Fruit fly (Drosophila melanogaster) whole organism, embryonic: ENCODE data around the gene FeCH.

ENCODE experiments used
- Ada2b ChIP-seq: fragments of 200-800 bp; sonication (Bioruptor generic); IDR thresholded peaks from 2 replicates; pipeline ENCODE4 v1.3.6; 2022; ENCODE audit warnings: missing biosample characterization, missing genetic modification characterization
- Atf6 ChIP-seq: fragments of 200-800 bp; sonication (Bioruptor generic); IDR thresholded peaks from 2 replicates; pipeline ENCODE4 v1.3.6; 2022; ENCODE audit warnings: missing biosample characterization, missing genetic modification characterization
- Awh ChIP-seq: fragments of 200-800 bp; sonication (Bioruptor generic); IDR thresholded peaks from 2 replicates; pipeline ENCODE4, ENCODE4 v1.3.6; 2022; ENCODE audit warnings: missing biosample characterization, missing genetic modification characterization
- CG10274 ChIP-seq: fragments of 200-800 bp; sonication (Bioruptor generic); optimal IDR thresholded peaks from 3 replicates; lab custom pipeline; 2017; ENCODE audit warnings: missing biosample characterization, mild to moderate bottlenecking, missing genetic modification characterization
- CG10462 ChIP-seq: fragments of 200-800 bp; sonication (Bioruptor generic); optimal IDR thresholded peaks from 2 replicates; lab custom pipeline; 2016; ENCODE audit warnings: missing biosample characterization, missing genetic modification characterization
- CG11560 ChIP-seq: fragments of 200-800 bp; sonication (Bioruptor generic); IDR thresholded peaks from 3 replicates; pipeline ENCODE4 v1.3.6; 2022; ENCODE audit warnings: missing biosample characterization, missing genetic modification characterization
- CG11696 ChIP-seq: fragments of 200-800 bp; sonication (Bioruptor generic); IDR thresholded peaks from 2 replicates; pipeline ENCODE4 v1.3.6; 2022; ENCODE audit warnings: missing biosample characterization, missing genetic modification characterization
- CG12155 ChIP-seq: fragments of 200-800 bp; sonication (Bioruptor generic); optimal IDR thresholded peaks from 3 replicates; lab custom pipeline; 2016; ENCODE audit warnings: missing biosample characterization, missing genetic modification characterization
- CG12299 ChIP-seq: fragments of 200-800 bp; sonication (Bioruptor generic); optimal IDR thresholded peaks from 2 replicates; lab custom pipeline; 2018; ENCODE audit warnings: missing biosample characterization, mild to moderate bottlenecking, missing genetic modification characterization
- CG13123 ChIP-seq: fragments of 200-800 bp; sonication (Bioruptor generic); optimal IDR thresholded peaks from 2 replicates; lab custom pipeline; 2016; ENCODE audit warnings: missing biosample characterization, missing genetic modification characterization
- CG13624 ChIP-seq: fragments of 200-800 bp; sonication (Bioruptor generic); optimal IDR thresholded peaks from 2 replicates; lab custom pipeline; 2016; ENCODE audit warnings: missing biosample characterization, missing genetic modification characterization
- CG15696 ChIP-seq: fragments of 200-800 bp; sonication (Bioruptor generic); optimal IDR thresholded peaks from 2 replicates; lab custom pipeline; 2019; ENCODE audit warnings: missing biosample characterization, mild to moderate bottlenecking, missing genetic modification characterization, moderate library complexity
- CG17328 ChIP-seq: fragments of 200-800 bp; sonication (Bioruptor generic); IDR thresholded peaks from 2 replicates; pipeline ENCODE4 v1.3.6; 2022; ENCODE audit warnings: missing biosample characterization, missing genetic modification characterization
- CG17385 ChIP-seq: fragments of 200-800 bp; sonication (Bioruptor generic); optimal IDR thresholded peaks from 3 replicates; lab custom pipeline; 2018; ENCODE audit warnings: missing biosample characterization, mild to moderate bottlenecking, missing genetic modification characterization
- CG17568 ChIP-seq: fragments of 200-800 bp; sonication (Bioruptor generic); optimal IDR thresholded peaks from 2 replicates; lab custom pipeline; 2018; ENCODE audit warnings: missing biosample characterization, mild to moderate bottlenecking, missing genetic modification characterization, moderate library complexity
- CG1832 ChIP-seq: fragments of 200-800 bp; sonication (Bioruptor generic); optimal IDR thresholded peaks from 2 replicates; lab custom pipeline; 2017; ENCODE audit warnings: missing biosample characterization, mild to moderate bottlenecking, missing genetic modification characterization, inconsistent platforms
- CG2116 ChIP-seq: fragments of 200-800 bp; sonication (Bioruptor generic); optimal IDR thresholded peaks from 3 replicates; lab custom pipeline; 2018; ENCODE audit warnings: missing biosample characterization, mild to moderate bottlenecking, missing genetic modification characterization
- CG33213 ChIP-seq: fragments of 200-800 bp; sonication (Bioruptor generic); optimal IDR thresholded peaks from 3 replicates; lab custom pipeline; 2016; ENCODE audit warnings: missing biosample characterization, missing genetic modification characterization
- CG4424 ChIP-seq: fragments of 200-800 bp; sonication (Bioruptor generic); optimal IDR thresholded peaks from 3 replicates; lab custom pipeline; 2016; ENCODE audit warnings: missing biosample characterization, missing genetic modification characterization
- CG4854 ChIP-seq: fragments of 200-800 bp; sonication (Bioruptor generic); optimal IDR thresholded peaks from 2 replicates; lab custom pipeline; 2016; ENCODE audit warnings: missing biosample characterization, missing genetic modification characterization, inconsistent platforms
- Dll ChIP-seq: fragments of 200-800 bp; sonication (Bioruptor generic); IDR thresholded peaks from 4 replicates; pipeline ENCODE4 v1.3.6; 2022; ENCODE audit warnings: missing biosample characterization, missing genetic modification characterization; ENCODE audit not compliant: partially characterized antibody
- Drgx ChIP-seq: fragments of 200-800 bp; sonication (Bioruptor generic); IDR thresholded peaks from 2 replicates; pipeline ENCODE4 v1.3.6; 2022; ENCODE audit warnings: missing biosample characterization, missing genetic modification characterization
- E2f1 ChIP-seq: fragments of 200-800 bp; sonication (Bioruptor generic); IDR thresholded peaks from 2 replicates; pipeline ENCODE4 v1.3.6; 2022; ENCODE audit warnings: missing biosample characterization, missing genetic modification characterization
- Gug ChIP-seq: fragments of 200-800 bp; sonication (Bioruptor generic); IDR thresholded peaks from 4 replicates; pipeline ENCODE4 v1.3.6; 2022; ENCODE audit warnings: missing biosample characterization, missing genetic modification characterization
- Hand ChIP-seq: fragments of 200-800 bp; sonication (Bioruptor generic); optimal IDR thresholded peaks from 2 replicates; lab custom pipeline; 2017; ENCODE audit warnings: mild to moderate bottlenecking, missing biosample characterization, missing genetic modification reagents, missing genetic modification characterization
- HmgZ ChIP-seq: fragments of 200-800 bp; sonication (Bioruptor generic); optimal IDR thresholded peaks from 2 replicates; lab custom pipeline; 2018; ENCODE audit warnings: missing biosample characterization, mild to moderate bottlenecking, missing genetic modification characterization
- MESR4 ChIP-seq: fragments of 200-800 bp; sonication (Bioruptor generic); optimal IDR thresholded peaks from 2 replicates; lab custom pipeline; 2018; ENCODE audit warnings: missing biosample characterization, mild to moderate bottlenecking, missing genetic modification characterization, moderate library complexity
- NC2β ChIP-seq: fragments of 200-800 bp; sonication (Bioruptor generic); optimal IDR thresholded peaks from 2 replicates; lab custom pipeline; 2016; ENCODE audit warnings: missing biosample characterization, missing genetic modification characterization
- Neu2 ChIP-seq: fragments of 200-800 bp; sonication (Bioruptor generic); optimal IDR thresholded peaks from 3 replicates; lab custom pipeline; 2016; ENCODE audit warnings: missing biosample characterization, missing genetic modification characterization, borderline replicate concordance
- Six4 ChIP-seq: fragments of 200-800 bp; sonication (Bioruptor generic); optimal IDR thresholded peaks from 2 replicates; lab custom pipeline; 2016; ENCODE audit warnings: missing biosample characterization, missing genetic modification characterization
- Sox102F ChIP-seq: fragments of 200-800 bp; sonication (Bioruptor generic); optimal IDR thresholded peaks from 2 replicates; lab custom pipeline; 2018; ENCODE audit warnings: missing biosample characterization, mild to moderate bottlenecking, missing genetic modification characterization, moderate library complexity
- Ssrp ChIP-seq: fragments of 200-800 bp; sonication (Bioruptor generic); optimal IDR thresholded peaks from 2 replicates; lab custom pipeline; 2018; ENCODE audit warnings: missing biosample characterization, mild to moderate bottlenecking, missing genetic modification characterization, moderate library complexity
- Vsx1 ChIP-seq: fragments of 200-800 bp; sonication (Bioruptor generic); optimal IDR thresholded peaks from 2 replicates; lab custom pipeline; 2017; ENCODE audit warnings: missing biosample characterization, mild to moderate bottlenecking, missing genetic modification characterization, missing genetic modification reagents
- bsh ChIP-seq, 2 experiments: fragments of 200-800 bp; sonication (Bioruptor generic); optimal IDR thresholded peaks; 2 replicates each; lab custom pipeline; 2017 to 2018; ENCODE audit warnings: mild to moderate bottlenecking in 2 of 2, missing biosample characterization in 2 of 2, missing genetic modification characterization in 2 of 2, moderate library complexity in 1 of 2
- dm ChIP-seq: fragments of 200-800 bp; sonication (Bioruptor generic); optimal IDR thresholded peaks from 3 replicates; lab custom pipeline; 2016; ENCODE audit warnings: missing biosample characterization, missing genetic modification characterization
- ems ChIP-seq: fragments of 200-800 bp; sonication (Bioruptor generic); optimal IDR thresholded peaks from 3 replicates; lab custom pipeline; 2016; ENCODE audit warnings: missing biosample characterization, missing genetic modification characterization
- grn ChIP-seq: fragments of 200-800 bp; sonication (Bioruptor generic); optimal IDR thresholded peaks from 3 replicates; lab custom pipeline; 2017; ENCODE audit warnings: missing biosample characterization, missing genetic modification characterization
- gt ChIP-seq: fragments of 200-800 bp; sonication (Bioruptor generic); IDR thresholded peaks from 2 replicates; pipeline ENCODE4 v1.3.6; 2022; ENCODE audit warnings: missing biosample characterization, missing genetic modification characterization
- jigr1 ChIP-seq: fragments of 200-800 bp; sonication (Bioruptor generic); IDR thresholded peaks from 3 replicates; pipeline ENCODE4 v1.3.6; 2022; ENCODE audit warnings: missing biosample characterization, missing genetic modification characterization
- knrl ChIP-seq: fragments of 200-800 bp; sonication (Bioruptor generic); IDR thresholded peaks from 3 replicates; pipeline ENCODE4 v1.3.6; 2022; ENCODE audit warnings: missing biosample characterization, missing genetic modification characterization; ENCODE audit not compliant: partially characterized antibody
- lab ChIP-seq: fragments of 200-800 bp; sonication (Bioruptor generic); optimal IDR thresholded peaks from 3 replicates; lab custom pipeline; 2017; ENCODE audit warnings: missing biosample characterization, missing genetic modification characterization, mild to moderate bottlenecking, moderate library complexity, missing genetic modification reagents
- phol ChIP-seq: fragments of 200-800 bp; sonication (Bioruptor generic); optimal IDR thresholded peaks from 3 replicates; lab custom pipeline; 2018; ENCODE audit warnings: missing biosample characterization, mild to moderate bottlenecking, missing genetic modification characterization, moderate library complexity
- pnt ChIP-seq: fragments of 200-800 bp; sonication (Bioruptor generic); optimal IDR thresholded peaks from 3 replicates; lab custom pipeline; 2016; ENCODE audit warnings: missing biosample characterization, missing genetic modification characterization
- scrt ChIP-seq: fragments of 200-800 bp; sonication (Bioruptor generic); optimal IDR thresholded peaks from 2 replicates; lab custom pipeline; 2018; ENCODE audit warnings: missing biosample characterization, mild to moderate bottlenecking, missing genetic modification characterization, moderate library complexity
- sd ChIP-seq: fragments of 200-800 bp; sonication (Bioruptor generic); optimal IDR thresholded peaks from 3 replicates; lab custom pipeline; 2018; ENCODE audit warnings: missing biosample characterization, mild to moderate bottlenecking, missing genetic modification characterization, moderate library complexity
- sima ChIP-seq: fragments of 200-800 bp; sonication (Bioruptor generic); optimal IDR thresholded peaks from 2 replicates; lab custom pipeline; 2016; ENCODE audit warnings: missing biosample characterization, missing genetic modification characterization
- sob ChIP-seq: fragments of 200-800 bp; sonication (Bioruptor generic); IDR thresholded peaks from 2 replicates; pipeline ENCODE4 v1.3.6; 2022; ENCODE audit warnings: missing biosample characterization, missing genetic modification characterization
- unpg ChIP-seq: fragments of 200-800 bp; sonication (Bioruptor generic); optimal IDR thresholded peaks from 3 replicates; lab custom pipeline; 2018; ENCODE audit warnings: missing biosample characterization, mild to moderate bottlenecking, missing genetic modification characterization, moderate library complexity

FeCH gene

DNA sequence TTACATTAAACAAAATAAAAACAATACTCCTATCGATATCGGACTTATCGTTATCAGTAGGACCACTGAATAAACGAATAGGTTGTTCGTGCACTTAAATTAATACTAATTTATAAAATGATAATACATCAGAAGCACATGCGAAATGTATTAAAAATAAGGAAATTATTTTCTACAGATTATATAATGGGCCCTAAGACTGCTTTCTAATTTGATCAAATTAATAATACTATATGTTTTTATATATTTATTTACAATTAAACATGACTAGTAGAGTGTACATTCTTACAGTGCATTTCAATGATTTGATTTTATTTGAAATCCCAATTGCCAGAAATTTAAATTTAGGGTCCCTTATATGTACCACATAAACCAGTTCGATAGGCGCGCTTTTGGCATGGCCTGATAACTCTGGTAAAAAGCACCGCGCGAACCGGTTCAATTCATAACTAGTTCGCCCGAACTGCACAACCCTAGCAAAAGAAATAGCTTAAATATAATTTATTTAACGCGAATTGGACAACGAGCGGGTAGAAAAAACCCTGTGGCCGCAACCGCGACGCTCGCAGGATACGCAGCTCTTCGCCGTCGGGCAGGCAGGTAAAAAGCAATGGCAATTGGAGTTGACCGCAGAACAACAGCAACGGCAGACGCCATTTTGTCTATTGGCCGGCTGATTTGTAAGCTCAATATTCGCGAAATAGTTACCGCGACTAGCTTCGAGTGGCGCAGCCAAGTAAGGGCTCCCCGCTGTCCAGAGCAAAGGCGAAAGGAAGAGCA lies 35.3 kb downstream of the FeCH start, which contains the start of the genes CG2126 and faf (continued):
- TF ChIP-seq CG17328 (GFP tag; lab: Robert Waterston, UW) (peak; percentile 76), E2f1 (GFP tag; lab: Robert Waterston, UW) (peak; percentile 66), Vsx1 (GFP tag; lab: Kevin White, UChicago) (no peak), CG4424 (GFP tag; lab: Kevin White, UChicago) (peak; percentile 74), CG11696 (GFP tag; lab: Robert Waterston, UW) (peak; percentile 51), pnt (peak; percentile 32), Sox102F (GFP tag; lab: Kevin White, UChicago) (peak; percentile 82), CG1832 (GFP tag; lab: Kevin White, UChicago) (no peak), gt (peak; percentile 31; the same call in 1 of the 2 replicates), CG4854 (GFP tag; lab: Kevin White, UChicago) (peak; percentile 26), NC2β (GFP tag; lab: Kevin White, UChicago) (peak; percentile 49), dm (GFP tag; lab: Kevin White, UChicago) (peak; percentile 11), phol (peak; percentile 90), Atf6 (GFP tag; lab: Robert Waterston, UW) (peak; percentile 40; the same call in 1 of the 2 replicates), Drgx (GFP tag; lab: Robert Waterston, UW) (0 out of 2 replicates have a peak, but pooled peaks have one; percentile 14), jigr1 (GFP tag; lab: Robert Waterston, UW) (peak; percentile 60; the same call in 2 of the 3 replicates), sob (peak; percentile 64), knrl (GFP tag; lab: Robert Waterston, UW) (peak; percentile 43; the same call in 2 of the 3 replicates), grn (GFP tag; lab: Kevin White, UChicago) (no peak), CG12155 (peak; percentile 75), CG17385 (GFP tag; lab: Kevin White, UChicago) (peak; percentile 77), CG15696 (peak; percentile 73), Awh (GFP tag; lab: Robert Waterston, UW) (0 out of 2 replicates have a peak, but pooled peaks have one; percentile 48), CG33213 (peak; percentile 24), lab (GFP tag; lab: Kevin White, UChicago) (no peak), unpg (GFP tag; lab: Kevin White, UChicago) (peak; percentile 82), sima (GFP tag; lab: Kevin White, UChicago) (no peak), Ssrp (tag; lab: Kevin White, UChicago) (peak; percentile 80), Dll (GFP tag; lab: Robert Waterston, UW) (peak; percentile 63; the same call in 3 of the 4 replicates), CG10274 (GFP tag; lab: Kevin White, UChicago) (no peak), Ada2b (GFP tag; lab: Robert Waterston, UW) (peak; percentile 68), Hand (GFP tag; lab: Kevin White, UChicago) (peak; percentile 23), bsh (GFP tag; optimal IDR thresholded peaks at IDR 0.05; lab: Kevin White, UChicago) (peak; percentile 15 to 79), Neu2 (GFP tag; lab: Kevin White, UChicago) (no peak), ems (GFP tag; lab: Kevin White, UChicago) (peak; percentile 47), CG12299 (tag; lab: Kevin White, UChicago) (peak; percentile 70), CG11560 (tag; lab: Robert Waterston, UW) (0 out of 3 replicates have a peak, but pooled peaks have one; percentile 34), Six4 (peak; percentile 70), MESR4 (peak; percentile 24), CG2116 (GFP tag; lab: Kevin White, UChicago) (peak; percentile 75), sd (tag; lab: Kevin White, UChicago) (no peak), CG10462 (GFP tag; lab: Kevin White, UChicago) (peak; percentile 56), CG13624 (GFP tag; lab: Kevin White, UChicago) (peak; percentile 37), CG17568 (GFP tag; lab: Kevin White, UChicago) (no peak), CG13123 (GFP tag; lab: Kevin White, UChicago) (peak; percentile 63), Gug (peak; percentile 75), scrt (GFP tag; lab: Kevin White, UChicago) (peak; percentile 53), HmgZ (tag; lab: Kevin White, UChicago) (peak; percentile 70)
